Fruit fly (Drosophila melanogaster) Kc167 (cell line): ENCODE data around the gene SmydA-8.

ENCODE experiments used
- Myc ChIP-seq: fragments of >200 bp; optimal IDR thresholded peaks from 2 replicates; lab custom pipeline; 2017; ENCODE audit warnings: missing external identifiers
- Sin3A ChIP-seq: fragments of >200 bp; optimal IDR thresholded peaks from 2 replicates; lab custom pipeline; 2018; ENCODE audit warnings: missing external identifiers
- h ChIP-seq: fragments of >200 bp; optimal IDR thresholded peaks from 3 replicates; lab custom pipeline; 2018; ENCODE audit warnings: missing external identifiers
- insv ChIP-seq: fragments of >200 bp; optimal IDR thresholded peaks from 3 replicates; lab custom pipeline; 2018; ENCODE audit warnings: missing external identifiers
- psq ChIP-seq: fragments of >200 bp; optimal IDR thresholded peaks from 2 replicates; lab custom pipeline; 2017; ENCODE audit warnings: missing external identifiers
- ttk ChIP-seq: sonication (Bioruptor generic); optimal IDR thresholded peaks from 2 replicates; lab custom pipeline; 2017; ENCODE audit warnings: missing external identifiers

DNA sequence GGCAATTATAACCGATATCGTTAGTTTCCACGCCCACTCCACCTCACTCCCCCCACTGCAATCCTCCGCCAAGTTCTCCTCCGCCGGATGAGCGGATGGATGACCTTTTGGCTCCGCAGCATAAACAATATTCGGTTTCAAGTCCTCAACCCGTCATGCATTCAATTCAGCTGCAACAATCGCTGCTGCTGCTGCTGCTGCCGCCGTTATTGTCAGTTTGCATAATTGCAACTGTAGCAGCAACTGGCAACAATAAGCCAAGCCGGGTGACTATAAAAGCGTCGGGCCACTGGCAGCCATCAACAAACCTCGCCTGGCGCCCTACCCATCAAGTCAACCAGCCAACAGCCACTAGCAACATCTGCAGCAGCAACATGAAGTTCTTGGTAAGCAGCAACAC is 27.1 kb downstream of the SmydA-8 start, which contains the start of gene CG17777:
- TF ChIP-seq insv: no peak
- no peak for TF ChIP-seq ttk
- TF ChIP-seq psq (lab: Kevin White, UChicago): no peak
- no peak for TF ChIP-seq h (lab: Kevin White, UChicago)
- TF ChIP-seq Myc: no peak
- TF ChIP-seq Sin3A: no peak
